Fruit fly (Drosophila melanogaster): Measurements from ENCODE around the gene CG17192.

The CG17192 gene

dm6 chr3R:27049549-27049948, 31.5 kb upstream of the CG17192 start:
- TF ChIP-seq Hr39 (optimal IDR thresholded peaks at IDR 0.05) (peak; percentile 17), dysf (GFP tag; IDR thresholded peaks at IDR 0.05) (no peak), jumu (GFP tag; optimal IDR thresholded peaks at IDR 0.05) (no peak), CG14050 (GFP tag; IDR thresholded peaks at IDR 0.05) (no peak), CG9215 (GFP tag; IDR thresholded peaks at IDR 0.05) (0 out of 2 replicates have a peak, but pooled peaks have one; percentile 7), Fer2 (tag; optimal IDR thresholded peaks at IDR 0.05) (no peak)

DNA sequence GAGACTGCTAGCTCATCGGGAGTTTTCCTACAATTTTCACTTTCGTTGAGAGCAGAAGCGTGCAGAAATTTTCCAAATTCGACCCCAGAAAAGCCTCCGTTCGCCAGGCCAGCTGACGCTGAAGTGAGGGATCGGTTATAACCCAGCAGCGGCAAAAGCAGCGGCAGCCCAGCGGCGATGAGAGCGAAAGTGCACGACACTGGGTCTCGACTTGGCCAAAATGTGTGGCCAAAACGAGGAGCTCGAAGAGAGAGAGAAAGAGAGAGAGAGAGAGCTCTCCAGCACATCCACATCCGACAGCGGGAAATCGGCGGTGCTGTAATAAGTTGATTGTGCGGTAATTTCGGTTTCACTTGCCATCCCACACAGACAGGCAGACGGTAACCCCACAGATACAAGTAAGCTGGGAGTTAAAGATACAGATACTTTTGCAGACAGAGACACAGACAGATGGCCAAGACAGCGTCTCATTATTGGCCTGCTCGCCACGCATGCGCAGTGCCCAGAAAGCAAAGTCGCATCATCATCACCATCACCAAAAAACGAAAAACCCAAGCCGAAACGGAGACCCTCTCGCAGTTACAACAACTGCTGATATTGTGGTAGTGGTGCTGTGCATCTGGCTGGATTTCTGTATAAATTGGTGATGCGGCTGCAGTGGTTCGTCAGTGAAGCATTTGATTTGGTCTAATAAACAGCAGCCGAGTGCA, 30.6 kb upstream of the CG17192 start, which contains the start of gene TwdlT:
Gene TwdlT (plus strand): TSS at position 660 of the 710 bp plus-strand sequence.
- no peak for TF ChIP-seq HLH54F (GFP tag; optimal IDR thresholded peaks at IDR 0.05)
- TF ChIP-seq CG12299 (tag; optimal IDR thresholded peaks at IDR 0.05) = no peak
- no peak for TF ChIP-seq Xrp1 (GFP tag; IDR thresholded peaks at IDR 0.05)
- TF ChIP-seq CG12942 (GFP tag; optimal IDR thresholded peaks at IDR 0.05) = no peak
- TF ChIP-seq CG6765 (GFP tag; optimal IDR thresholded peaks at IDR 0.05) = no peak
- TF ChIP-seq Max (GFP tag; optimal IDR thresholded peaks at IDR 0.05) = no peak
- peak in 1 of 2 experiments; percentile 16 for TF ChIP-seq Trl (optimal IDR thresholded peaks at IDR 0.05)
- TF ChIP-seq Trl (GFP tag; optimal IDR thresholded peaks at IDR 0.05) = no peak
- no peak for TF ChIP-seq btn (GFP tag; optimal IDR thresholded peaks at IDR 0.05)
- peak; percentile 75 for TF ChIP-seq Ets65A (GFP tag)
- no peak for TF ChIP-seq CG33557 (GFP tag; optimal IDR thresholded peaks at IDR 0.05)
- no peak for TF ChIP-seq CG8089 (GFP tag; optimal IDR thresholded peaks at IDR 0.05)
- no peak for TF ChIP-seq CG13624 (GFP tag; optimal IDR thresholded peaks at IDR 0.05)
- no peak for TF ChIP-seq CG13894 (tag; optimal IDR thresholded peaks at IDR 0.05)
- TF ChIP-seq MTF-1 (GFP tag; optimal IDR thresholded peaks at IDR 0.05; ENCODE audit: borderline replicate concordance) = no peak
- TF ChIP-seq CG12219 (GFP tag; optimal IDR thresholded peaks at IDR 0.05) = no peak
- no peak for TF ChIP-seq caup (GFP tag; optimal IDR thresholded peaks at IDR 0.05; ENCODE audit: severe bottlenecking)
- peak; percentile 62 for TF ChIP-seq Blimp-1 (GFP tag; optimal IDR thresholded peaks at IDR 0.05)
- TF ChIP-seq CG10543 (GFP tag; optimal IDR thresholded peaks at IDR 0.05) = no peak

DNA sequence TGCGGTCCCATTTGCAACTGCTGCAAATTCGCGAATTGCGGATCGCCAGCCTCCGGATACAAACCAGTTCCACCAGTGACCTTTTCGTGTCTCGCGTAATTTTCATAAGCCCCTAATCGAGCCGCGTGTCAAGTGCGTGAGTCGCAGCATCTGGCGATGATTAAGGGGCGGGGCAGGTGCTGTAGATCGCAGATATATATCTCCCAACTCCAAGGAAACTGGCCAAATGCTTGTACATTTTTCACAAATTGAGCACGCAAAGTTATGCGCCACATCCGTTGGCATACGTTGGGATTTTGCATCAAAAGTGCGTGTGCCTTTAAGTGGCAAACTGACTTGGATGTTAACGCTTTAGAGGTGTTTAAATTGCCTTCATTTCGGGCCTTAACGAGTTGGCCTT, 22.0 kb upstream of the CG17192 start:
- TF ChIP-seq CG10654 (GFP tag; optimal IDR thresholded peaks at IDR 0.05) = no peak
- peak; percentile 35 for TF ChIP-seq Ets65A (GFP tag)
- no peak for TF ChIP-seq ash1 (GFP tag; optimal IDR thresholded peaks at IDR 0.05)
- no peak for TF ChIP-seq Abd-B (GFP tag; optimal IDR thresholded peaks at IDR 0.05)

dm6 chr3R:27033935-27034334, 15.8 kb upstream of the CG17192 start:
- TF ChIP-seq NfI (GFP tag; optimal IDR thresholded peaks at IDR 0.05) (no peak), btn (GFP tag; optimal IDR thresholded peaks at IDR 0.05) (no peak), CG11723 (GFP tag; optimal IDR thresholded peaks at IDR 0.05) (no peak), CG12744 (GFP tag; optimal IDR thresholded peaks at IDR 0.05) (no peak), gsb (GFP tag; IDR thresholded peaks at IDR 0.05) (no peak), CG9797 (GFP tag; optimal IDR thresholded peaks at IDR 0.05) (no peak), CG32772 (GFP tag; IDR thresholded peaks at IDR 0.05) (no peak), zen (tag; optimal IDR thresholded peaks at IDR 0.05) (no peak), chm (GFP tag; IDR thresholded peaks at IDR 0.05) (no peak), fu2 (GFP tag; optimal IDR thresholded peaks at IDR 0.05) (no peak), schlank (tag; optimal IDR thresholded peaks at IDR 0.05) (no peak), gcm2 (GFP tag; optimal IDR thresholded peaks at IDR 0.05) (no peak), Atf6 (GFP tag; IDR thresholded peaks at IDR 0.05) (no peak), Scr (GFP tag; IDR thresholded peaks at IDR 0.05; ENCODE audit: partially characterized antibody) (no peak), kni (GFP tag; optimal IDR thresholded peaks at IDR 0.05) (no peak), CG4854 (GFP tag; optimal IDR thresholded peaks at IDR 0.05) (no peak)
